Worm (Caenorhabditis elegans): ENCODE results near the gene smc-6.

DNA sequence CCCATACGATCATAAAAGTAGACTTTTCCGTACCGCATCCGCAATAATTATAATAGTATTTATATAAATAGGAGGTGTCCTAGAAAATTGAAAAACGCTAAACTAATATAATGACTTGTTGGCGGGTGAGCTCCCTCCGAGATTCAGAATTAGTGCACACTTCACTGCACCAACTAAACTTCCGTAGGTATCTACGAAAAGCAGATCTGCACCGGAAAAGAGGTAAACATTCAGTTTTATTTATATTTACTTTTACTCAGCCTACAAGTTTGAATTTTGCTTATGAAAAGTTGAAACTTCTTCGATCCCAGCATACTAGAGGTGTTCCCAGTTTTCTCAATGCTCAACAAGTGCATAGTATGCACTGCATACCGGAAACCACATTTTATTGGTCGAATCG is 13.5 kb downstream of the smc-6 start, which contains the start of gene F07A11.1:
- TF ChIP-seq scrt-1 (GFP tag; IDR thresholded peaks at IDR 0.05) (no peak), ama-1 (optimal IDR thresholded peaks at IDR 0.05) (no peak), ceh-36 (tag; optimal IDR thresholded peaks at IDR 0.05) (no peak), tbx-11 (GFP tag; IDR thresholded peaks at IDR 0.05) (no peak), ceh-13 (GFP tag; optimal IDR thresholded peaks at IDR 0.05) (no peak), tbx-37 (GFP tag; conservative IDR thresholded peaks at IDR 0.05) (no peak), hmbx-1 (tag; optimal IDR thresholded peaks at IDR 0.05) (no peak), sea-1 (GFP tag; conservative IDR thresholded peaks at IDR 0.05) (no peak), B0310.2 (tag; optimal IDR thresholded peaks at IDR 0.05) (no peak)
